Worm (Caenorhabditis elegans) whole organism, young adult: Measurements from ENCODE around the gene T24C12.4.

Experiments
- ceh-91 ChIP-seq: fragments of 200-800 bp; sonication (Bioruptor generic); IDR thresholded peaks from 2 replicates; pipeline ENCODE4 v1.3.6; 2022; ENCODE audit warnings: missing genetic modification reagents, missing genetic modification characterization, missing compliant biosample characterization
- him-1 ChIP-seq: sonication (generic microtip); optimal IDR thresholded peaks from 2 replicates; lab custom pipeline; 2016; ENCODE audit warnings: missing genotype, missing genetic modification reagents, missing genetic modification characterization, missing compliant biosample characterization
- hlh-12 ChIP-seq: sonication (generic microtip); optimal IDR thresholded peaks from 2 replicates; lab custom pipeline; 2016; ENCODE audit warnings: missing genetic modification characterization, missing compliant biosample characterization
- hmg-1.2 ChIP-seq: fragments of 200-800 bp; sonication (Bioruptor generic); IDR thresholded peaks from 2 replicates; pipeline ENCODE4 v1.3.6; 2022; ENCODE audit warnings: missing genetic modification reagents, missing genetic modification characterization, missing compliant biosample characterization
- hmg-20 ChIP-seq: fragments of 200-800 bp; sonication (Bioruptor generic); IDR thresholded peaks from 2 replicates; pipeline ENCODE4 v1.3.6; 2022; ENCODE audit warnings: missing genetic modification reagents, missing genetic modification characterization, missing compliant biosample characterization
- lin-35 ChIP-seq, 3 experiments: fragments of 150-350 bp in 2 of 3; sonication (generic microtip) in 1 of 3; optimal IDR thresholded peaks; 2 replicates each; lab custom pipeline; 2014 to 2018; ENCODE audit warnings: missing biosample characterization in 3 of 3, missing genetic modification characterization in 3 of 3, missing genetic modification reagents in 3 of 3
- sea-2 ChIP-seq: fragments of 200-800 bp; sonication (Bioruptor generic); IDR thresholded peaks from 2 replicates; pipeline ENCODE4 v1.3.6; 2022; ENCODE audit warnings: missing genetic modification characterization, missing compliant biosample characterization
- xnd-1 ChIP-seq: sonication (generic microtip); optimal IDR thresholded peaks from 2 replicates; lab custom pipeline; 2016; ENCODE audit warnings: missing genotype, missing genetic modification reagents, missing genetic modification characterization, missing compliant biosample characterization

DNA sequence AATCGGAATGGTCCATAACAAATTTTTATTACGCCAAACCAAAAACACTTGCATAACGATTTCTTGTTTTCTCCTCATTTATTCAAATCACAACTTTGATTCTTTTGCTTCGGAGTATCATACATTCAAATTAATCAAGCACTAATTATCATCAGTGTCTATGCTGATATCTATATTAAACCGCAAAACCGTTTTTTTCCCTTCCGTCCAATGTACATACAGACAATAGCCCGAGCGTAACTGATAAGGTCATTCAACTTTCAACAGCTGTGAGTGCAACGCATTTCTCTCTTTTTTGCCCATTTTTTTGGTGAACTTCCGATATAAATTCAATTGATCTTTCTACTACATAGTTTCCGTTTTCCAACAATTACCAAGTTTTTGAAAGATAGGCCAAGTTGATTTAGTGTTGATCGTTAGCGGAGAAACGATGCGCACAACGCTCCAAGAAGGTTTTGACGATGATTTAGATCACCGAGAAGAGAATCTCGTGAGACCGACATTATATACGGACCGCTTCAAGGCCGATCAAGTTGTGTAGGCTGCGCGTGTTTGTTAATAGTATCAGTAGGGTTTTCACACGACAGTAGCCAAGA, 27.0 kb downstream of the T24C12.4 start:
- TF ChIP-seq hmg-1.2 (no peak), xnd-1 (tag; lab: Kevin White, UChicago) (no peak), ceh-91 (GFP tag; lab: Robert Waterston, UW) (no peak), him-1 (tag; lab: Kevin White, UChicago) (no peak), hlh-12 (no peak), hmg-20 (no peak), lin-35 (GFP tag; optimal IDR thresholded peaks at IDR 0.05; lab: Kevin White, UChicago) (no peak), sea-2 (no peak)
